Fruit fly (Drosophila melanogaster): ENCODE data around the gene Uxt.

Uxt gene

dm6 chr2L:15256249-15256648 lies at the start of gene Uxt, which contains the start of gene PolD3:
TSS of gene Uxt (plus strand) at chr2L:15256581.
TSS of gene PolD3 (minus strand) at chr2L:15256304.
- TF ChIP-seq EcR (GFP tag; optimal IDR thresholded peaks at IDR 0.05) (no peak), Dll (optimal IDR thresholded peaks at IDR 0.05) (no peak), CG8478 (optimal IDR thresholded peaks at IDR 0.05) (no peak), psq (optimal IDR thresholded peaks at IDR 0.05) (no peak), pan (optimal IDR thresholded peaks at IDR 0.05) (no peak), usp (GFP tag; optimal IDR thresholded peaks at IDR 0.05) (no peak)

dm6 chr2L:15211489-15211888 lies 44.9 kb upstream of the Uxt start:
- TF ChIP-seq Dll (optimal IDR thresholded peaks at IDR 0.05) = no peak
- TF ChIP-seq usp (GFP tag; optimal IDR thresholded peaks at IDR 0.05) = no peak
- no peak for TF ChIP-seq psq (optimal IDR thresholded peaks at IDR 0.05)
- TF ChIP-seq EcR (GFP tag; optimal IDR thresholded peaks at IDR 0.05) = no peak

DNA sequence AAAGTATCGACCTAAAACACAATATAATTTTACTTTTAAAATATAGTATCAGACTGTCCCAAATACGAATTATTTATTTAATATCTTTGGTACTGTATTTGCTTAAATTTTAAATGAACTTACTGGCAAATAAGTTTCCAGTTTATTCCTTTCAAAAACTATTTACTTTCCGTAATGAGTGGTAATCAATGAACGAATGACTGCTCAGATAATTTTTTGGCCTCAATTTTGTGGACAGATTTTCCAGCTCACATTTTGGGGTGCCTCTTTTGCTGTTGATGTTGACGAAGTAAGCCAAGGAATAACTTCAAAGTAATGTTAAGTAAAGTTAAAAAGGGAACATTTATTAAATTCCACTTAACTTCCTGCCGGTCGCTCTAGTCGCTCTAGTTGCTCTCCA lies 41.5 kb upstream of the Uxt start, which contains the start of gene CG43230:
TSS of gene CG43230 (plus strand) at position 301 of the 400 bp plus-strand sequence.
- TF ChIP-seq EcR (GFP tag; optimal IDR thresholded peaks at IDR 0.05) (no peak), pan (optimal IDR thresholded peaks at IDR 0.05) (no peak), psq (optimal IDR thresholded peaks at IDR 0.05) (no peak), Dll (optimal IDR thresholded peaks at IDR 0.05) (no peak), CG8478 (optimal IDR thresholded peaks at IDR 0.05) (no peak), usp (GFP tag; optimal IDR thresholded peaks at IDR 0.05) (no peak)

DNA sequence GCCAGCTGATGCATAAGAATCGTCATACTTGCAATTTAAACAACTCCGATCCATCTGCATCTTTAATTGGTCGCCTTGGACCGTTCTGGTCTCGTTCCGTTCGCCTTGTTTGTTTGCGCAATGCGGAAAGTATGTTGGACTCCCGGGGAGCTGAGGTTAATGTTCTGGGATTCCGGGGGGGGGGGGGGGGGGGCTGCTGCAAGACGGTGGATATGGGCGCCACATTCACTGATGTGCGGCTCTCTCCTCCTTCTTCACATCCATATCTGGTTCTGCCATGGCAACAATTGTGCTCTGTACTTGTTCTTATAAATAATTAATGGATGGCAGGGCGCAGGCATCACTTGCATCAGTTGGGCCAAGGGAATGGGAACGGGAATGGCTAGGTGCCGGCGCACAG lies 13.0 kb upstream of the Uxt start:
- no peak for TF ChIP-seq Dll (optimal IDR thresholded peaks at IDR 0.05)
- TF ChIP-seq EcR (GFP tag; optimal IDR thresholded peaks at IDR 0.05) = peak in 1 of 2 experiments; percentile 69
- TF ChIP-seq pan (optimal IDR thresholded peaks at IDR 0.05) = no peak

- TF ChIP-seq usp (GFP tag; optimal IDR thresholded peaks at IDR 0.05) (no peak), Dll (optimal IDR thresholded peaks at IDR 0.05) (no peak), CG8478 (optimal IDR thresholded peaks at IDR 0.05) (no peak), psq (optimal IDR thresholded peaks at IDR 0.05) (no peak), pan (optimal IDR thresholded peaks at IDR 0.05) (no peak)
These were observed 11.7 kb upstream of the Uxt start for dm6 chr2L:15244708-15245107.

dm6 chr2L:15247614-15248013 lies 8.8 kb upstream of the Uxt start, which contains the start of gene ZnT35C:
TSS of gene ZnT35C (minus strand) at chr2L:15247714.
- TF ChIP-seq Dll (optimal IDR thresholded peaks at IDR 0.05) (no peak), pan (optimal IDR thresholded peaks at IDR 0.05) (no peak)

DNA sequence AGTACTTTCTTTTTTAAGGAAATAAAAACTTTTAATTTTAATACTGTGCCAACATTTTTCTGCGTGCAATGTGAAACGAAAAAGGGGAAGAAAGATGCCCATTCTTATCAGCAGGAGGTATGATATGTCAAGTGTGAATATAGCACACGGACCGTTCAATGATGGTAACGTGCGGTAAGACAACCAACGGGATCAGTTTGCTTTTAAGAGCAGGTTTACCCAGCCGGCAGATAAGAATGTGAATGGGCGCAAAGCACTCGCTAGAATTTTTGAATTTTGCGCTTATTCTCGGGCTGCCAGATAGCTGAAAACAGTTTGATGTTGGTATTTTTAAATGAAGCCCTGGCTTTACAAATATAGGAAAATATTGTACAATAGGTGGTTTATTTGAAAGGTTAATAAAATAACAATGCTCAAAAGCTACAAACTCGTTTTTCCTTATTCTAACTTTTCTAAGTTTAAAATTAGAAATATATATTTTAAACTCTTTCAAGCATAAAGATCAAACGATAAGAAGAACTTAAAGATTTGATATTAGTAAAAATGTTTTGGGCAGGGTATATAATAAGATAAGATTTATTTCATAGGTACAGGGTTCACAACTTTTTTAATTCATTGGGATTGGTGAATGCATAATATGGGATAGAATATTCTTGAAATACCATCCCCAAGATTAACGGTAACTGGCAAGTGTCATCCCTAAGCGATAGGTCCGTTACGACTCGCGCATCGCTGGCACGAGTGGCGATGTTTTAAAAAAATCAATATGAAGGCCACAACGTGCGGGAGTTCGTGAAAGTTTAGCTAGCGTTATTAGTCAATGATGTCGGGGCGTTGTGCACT lies 8.0 kb upstream of the Uxt start, which contains the start of gene dao:
TSS of gene dao (plus strand) at position 717 of the 843 bp plus-strand sequence.
- TF ChIP-seq psq (optimal IDR thresholded peaks at IDR 0.05) (no peak), CG8478 (optimal IDR thresholded peaks at IDR 0.05) (no peak), usp (GFP tag; optimal IDR thresholded peaks at IDR 0.05) (no peak)

- TF ChIP-seq psq (optimal IDR thresholded peaks at IDR 0.05) = no peak
These were observed 7.3 kb upstream of the Uxt start for dm6 chr2L:15249006-15249513.

- TF ChIP-seq Dll (optimal IDR thresholded peaks at IDR 0.05) (no peak), EcR (GFP tag; optimal IDR thresholded peaks at IDR 0.05) (no peak), pan (optimal IDR thresholded peaks at IDR 0.05) (no peak), psq (optimal IDR thresholded peaks at IDR 0.05) (no peak), usp (GFP tag; optimal IDR thresholded peaks at IDR 0.05) (no peak), CG8478 (optimal IDR thresholded peaks at IDR 0.05) (no peak)
These were observed 6.7 kb upstream of the Uxt start for dm6 chr2L:15249682-15250081.

- TF ChIP-seq pan (optimal IDR thresholded peaks at IDR 0.05) (no peak), CG8478 (optimal IDR thresholded peaks at IDR 0.05) (no peak), usp (GFP tag; optimal IDR thresholded peaks at IDR 0.05) (no peak)
These were observed 2.0 kb upstream of the Uxt start for dm6 chr2L:15254229-15254861.

DNA sequence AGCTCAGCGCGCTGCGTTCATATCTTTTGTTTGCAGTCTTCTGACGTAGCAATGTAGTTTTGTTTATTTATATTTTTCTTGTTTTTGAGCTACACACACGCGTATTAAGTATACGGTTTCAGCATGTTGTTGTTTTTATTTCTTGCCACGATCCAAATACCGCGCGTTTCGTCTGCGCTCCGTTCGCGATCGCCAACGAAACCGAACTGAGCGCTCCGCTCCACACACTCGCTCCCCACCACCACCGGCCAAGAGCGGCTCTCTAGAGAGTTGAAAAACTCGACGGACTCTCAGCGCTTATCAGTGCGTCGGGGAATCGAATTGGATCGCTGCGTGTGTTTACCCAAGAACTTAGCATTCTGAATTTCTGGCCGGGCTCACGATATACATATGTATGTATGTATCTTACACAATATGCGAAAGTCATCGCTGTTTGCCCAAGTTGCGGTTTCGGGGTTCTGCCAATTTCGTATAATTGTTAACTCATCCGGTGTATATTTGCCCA lies 8.2 kb downstream of the Uxt start, which contains the start of gene yuri:
TSS of gene yuri (minus strand) at position 210 of the 505 bp plus-strand sequence.
- TF ChIP-seq Dll (optimal IDR thresholded peaks at IDR 0.05) (peak; percentile 97), psq (optimal IDR thresholded peaks at IDR 0.05) (no peak), usp (GFP tag; optimal IDR thresholded peaks at IDR 0.05) (no peak)

DNA sequence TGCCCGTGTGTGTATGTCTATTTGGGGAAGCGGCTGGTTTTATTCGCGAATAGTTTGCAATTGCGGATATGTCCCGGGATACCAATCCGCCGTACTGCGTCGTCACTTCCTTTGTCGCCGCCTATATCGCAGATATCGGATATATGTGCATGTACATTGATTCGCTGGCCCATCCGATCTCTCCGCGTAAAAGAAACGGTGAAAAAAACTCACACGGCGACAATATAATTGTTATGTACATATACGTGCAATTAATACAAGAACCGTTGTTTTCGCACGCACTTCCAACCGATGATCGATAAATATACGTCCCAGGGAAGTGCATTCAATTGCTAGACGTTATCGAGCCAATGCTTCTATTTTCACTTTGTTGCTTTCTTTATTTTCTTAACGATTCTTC lies 15.0 kb downstream of the Uxt start:
- TF ChIP-seq pan (optimal IDR thresholded peaks at IDR 0.05) (no peak), CG8478 (optimal IDR thresholded peaks at IDR 0.05) (peak; percentile 44), psq (optimal IDR thresholded peaks at IDR 0.05) (no peak)

Data from whole organism.